Fruit fly (Drosophila melanogaster) whole organism, prepupa: ENCODE results near the gene CG14626.

Source experiments
- CG10669 ChIP-seq: fragments of 200-800 bp; sonication (Bioruptor generic); optimal IDR thresholded peaks from 3 replicates; lab custom pipeline; 2018; ENCODE audit warnings: missing biosample characterization, mild to moderate bottlenecking, missing genetic modification characterization, moderate library complexity
- CG11294 ChIP-seq: fragments of 200-800 bp; sonication (Bioruptor generic); IDR thresholded peaks from 2 replicates; pipeline ENCODE4 v1.3.6; 2022; ENCODE audit warnings: missing biosample characterization, missing genetic modification characterization
- CG11762 ChIP-seq: fragments of 200-800 bp; sonication (Bioruptor generic); optimal IDR thresholded peaks from 3 replicates; lab custom pipeline; 2016; ENCODE audit warnings: missing biosample characterization, missing genetic modification characterization; ENCODE audit not compliant: insufficient read depth
- CG11902 ChIP-seq: fragments of 200-800 bp; sonication (Bioruptor generic); optimal IDR thresholded peaks from 3 replicates; lab custom pipeline; 2016; ENCODE audit warnings: missing biosample characterization, missing genetic modification characterization
- CG16779 ChIP-seq: fragments of 200-800 bp; sonication (Bioruptor generic); optimal IDR thresholded peaks from 3 replicates; lab custom pipeline; 2017; ENCODE audit warnings: missing biosample characterization, mild to moderate bottlenecking, missing genetic modification characterization
- CG31627 ChIP-seq: fragments of 200-800 bp; sonication (Bioruptor generic); optimal IDR thresholded peaks from 3 replicates; lab custom pipeline; 2016; ENCODE audit warnings: missing biosample characterization, missing genetic modification characterization
- CG34406 ChIP-seq: fragments of 200-800 bp; sonication (Bioruptor generic); optimal IDR thresholded peaks from 3 replicates; lab custom pipeline; 2016; ENCODE audit warnings: missing biosample characterization, missing genetic modification characterization
- CG3919 ChIP-seq: fragments of 200-800 bp; sonication (Bioruptor generic); optimal IDR thresholded peaks from 3 replicates; lab custom pipeline; 2016; ENCODE audit warnings: missing biosample characterization, missing genetic modification characterization
- CG4318 ChIP-seq: fragments of 200-800 bp; sonication (Bioruptor generic); optimal IDR thresholded peaks from 3 replicates; lab custom pipeline; 2017; ENCODE audit warnings: missing biosample characterization, mild to moderate bottlenecking, missing genetic modification characterization
- CG6792 ChIP-seq: fragments of 200-800 bp; sonication (Bioruptor generic); optimal IDR thresholded peaks from 3 replicates; lab custom pipeline; 2016; ENCODE audit warnings: missing biosample characterization, missing genetic modification characterization
- CG6808 ChIP-seq: fragments of 200-800 bp; sonication (Bioruptor generic); optimal IDR thresholded peaks from 3 replicates; lab custom pipeline; 2017; ENCODE audit warnings: missing biosample characterization, missing genetic modification characterization, mild to moderate bottlenecking, moderate library complexity, missing genetic modification reagents
- CG6854 ChIP-seq: fragments of 200-800 bp; sonication (Bioruptor generic); optimal IDR thresholded peaks from 2 replicates; lab custom pipeline; 2017; ENCODE audit warnings: missing biosample characterization, mild to moderate bottlenecking, missing genetic modification characterization
- CG8119 ChIP-seq: fragments of 200-800 bp; sonication (Bioruptor generic); IDR thresholded peaks from 3 replicates; pipeline ENCODE4 v1.3.6; 2022; ENCODE audit warnings: missing biosample characterization, missing genetic modification characterization
- CG8319 ChIP-seq: fragments of 200-800 bp; sonication (Bioruptor generic); optimal IDR thresholded peaks from 3 replicates; lab custom pipeline; 2016; ENCODE audit warnings: missing biosample characterization, missing genetic modification characterization
- CG9139 ChIP-seq: fragments of 200-800 bp; sonication (Bioruptor generic); optimal IDR thresholded peaks from 3 replicates; lab custom pipeline; 2017; ENCODE audit warnings: missing biosample characterization, mild to moderate bottlenecking, missing genetic modification characterization
- Eip75B ChIP-seq: fragments of 200-800 bp; sonication (Bioruptor generic); optimal IDR thresholded peaks from 3 replicates; lab custom pipeline; 2016; ENCODE audit warnings: missing biosample characterization, missing genetic modification characterization
- Eip78C ChIP-seq: fragments of 200-800 bp; sonication (Bioruptor generic); peaks from one replicate; lab custom pipeline; 2016; ENCODE audit warnings: missing biosample characterization, missing genetic modification characterization
- Eip93F ChIP-seq: fragments of 200-800 bp; sonication (Bioruptor generic); optimal IDR thresholded peaks from 2 replicates; lab custom pipeline; 2016; ENCODE audit warnings: missing biosample characterization, mild to moderate bottlenecking, missing genetic modification characterization
- Ets21C ChIP-seq: fragments of 200-800 bp; sonication (Bioruptor generic); optimal IDR thresholded peaks from 3 replicates; lab custom pipeline; 2016; ENCODE audit warnings: missing biosample characterization, missing genetic modification characterization
- Gug ChIP-seq: fragments of 200-800 bp; sonication (Bioruptor generic); IDR thresholded peaks from 2 replicates; pipeline ENCODE4 v1.3.6; 2022; ENCODE audit warnings: missing biosample characterization, missing genetic modification characterization
- Hr38 ChIP-seq: sonication (Bioruptor generic); optimal IDR thresholded peaks from 2 replicates; lab custom pipeline; 2016; ENCODE audit warnings: missing biosample characterization, missing genetic modification characterization
- Hr39 ChIP-seq: fragments of 200-800 bp; sonication (Bioruptor generic); optimal IDR thresholded peaks from 2 replicates; lab custom pipeline; 2016; ENCODE audit warnings: missing biosample characterization, missing genetic modification characterization
- Hr4 ChIP-seq: fragments of 200-800 bp; sonication (Bioruptor generic); optimal IDR thresholded peaks from 3 replicates; lab custom pipeline; 2016; ENCODE audit warnings: missing biosample characterization, missing genetic modification characterization
- Met ChIP-seq: fragments of 200-800 bp; sonication (Bioruptor generic); optimal IDR thresholded peaks from 3 replicates; lab custom pipeline; 2016; ENCODE audit warnings: missing biosample characterization, missing genetic modification characterization
- Smox ChIP-seq: fragments of 200-800 bp; sonication (Bioruptor generic); optimal IDR thresholded peaks from 3 replicates; lab custom pipeline; 2016; ENCODE audit warnings: missing biosample characterization, missing genetic modification characterization
- Sox14 ChIP-seq: fragments of 200-800 bp; sonication (Bioruptor generic); optimal IDR thresholded peaks from 3 replicates; lab custom pipeline; 2016; ENCODE audit warnings: missing biosample characterization, missing genetic modification characterization
- Sox15 ChIP-seq: fragments of 200-800 bp; sonication (Bioruptor generic); optimal IDR thresholded peaks from 3 replicates; lab custom pipeline; 2016; ENCODE audit warnings: missing biosample characterization, missing genetic modification characterization
- achi ChIP-seq: fragments of 200-800 bp; sonication (Bioruptor generic); optimal IDR thresholded peaks from 3 replicates; lab custom pipeline; 2016; ENCODE audit warnings: missing biosample characterization, missing genetic modification characterization
- cyc ChIP-seq: fragments of 200-800 bp; sonication (Bioruptor generic); optimal IDR thresholded peaks from 3 replicates; lab custom pipeline; 2016; ENCODE audit warnings: missing biosample characterization, missing genetic modification characterization
- dac ChIP-seq: fragments of 200-800 bp; sonication (Bioruptor generic); optimal IDR thresholded peaks from 2 replicates; lab custom pipeline; 2017; ENCODE audit warnings: missing biosample characterization, mild to moderate bottlenecking, missing genetic modification characterization
- dsx ChIP-seq: fragments of 200-800 bp; optimal IDR thresholded peaks from 3 replicates; lab custom pipeline; 2019; ENCODE audit warnings: missing biosample characterization, mild to moderate bottlenecking, missing genetic modification characterization, moderate library complexity; ENCODE audit not compliant: poor library complexity, severe bottlenecking
- eg ChIP-seq: fragments of 200-800 bp; sonication (Bioruptor generic); IDR thresholded peaks from 3 replicates; pipeline ENCODE4 v1.3.6; 2022; ENCODE audit warnings: missing biosample characterization, missing genetic modification characterization
- esn ChIP-seq: fragments of 200-800 bp; sonication (Bioruptor generic); optimal IDR thresholded peaks from 2 replicates; lab custom pipeline; 2016; ENCODE audit warnings: missing biosample characterization, mild to moderate bottlenecking, missing genetic modification characterization, moderate library complexity
- fd59A ChIP-seq: fragments of 200-800 bp; sonication (Bioruptor generic); optimal IDR thresholded peaks from 2 replicates; lab custom pipeline; 2017; ENCODE audit warnings: missing biosample characterization, mild to moderate bottlenecking, missing genetic modification characterization, missing genetic modification reagents
- fd85E ChIP-seq: fragments of 200-800 bp; sonication (Bioruptor generic); optimal IDR thresholded peaks from 3 replicates; lab custom pipeline; 2016; ENCODE audit warnings: missing biosample characterization, missing genetic modification characterization
- net ChIP-seq: fragments of 200-800 bp; sonication (Bioruptor generic); optimal IDR thresholded peaks from 3 replicates; lab custom pipeline; 2016; ENCODE audit warnings: missing biosample characterization, missing genetic modification characterization
- pdm3 ChIP-seq: fragments of 200-800 bp; sonication (Bioruptor generic); optimal IDR thresholded peaks from 3 replicates; lab custom pipeline; 2016; ENCODE audit warnings: missing biosample characterization, missing genetic modification characterization
- ss ChIP-seq, 2 experiments: fragments of 200-800 bp; sonication (Bioruptor generic); optimal IDR thresholded peaks; 2 replicates in 1 of 2; 3 replicates in 1 of 2; lab custom pipeline; 2017 to 2018; ENCODE audit warnings: mild to moderate bottlenecking in 2 of 2, missing biosample characterization in 2 of 2, missing genetic modification characterization in 2 of 2, moderate library complexity in 1 of 2
- topi ChIP-seq: fragments of 200-800 bp; sonication (Bioruptor generic); optimal IDR thresholded peaks from 3 replicates; lab custom pipeline; 2016; ENCODE audit warnings: missing biosample characterization, missing genetic modification characterization
- vri ChIP-seq: fragments of 200-800 bp; sonication (Bioruptor generic); optimal IDR thresholded peaks from 3 replicates; lab custom pipeline; 2016; ENCODE audit warnings: missing biosample characterization, mild to moderate bottlenecking, missing genetic modification characterization

The CG14626 gene

dm6 chrX:1209251-1210020 lies 24.9 kb downstream of the CG14626 start, which contains the start of gene CG11382 (continued):
- TF ChIP-seq esn (GFP tag; lab: Kevin White, UChicago) (peak; percentile 39), ss (GFP tag; optimal IDR thresholded peaks at IDR 0.05; lab: Kevin White, UChicago) (no peak), dac (no peak), CG16779 (tag; lab: Kevin White, UChicago) (no peak), achi (GFP tag; lab: Kevin White, UChicago) (no peak), CG11294 (GFP tag; lab: Robert Waterston, UW) (no peak), Eip93F (GFP tag; lab: Kevin White, UChicago) (no peak), pdm3 (GFP tag; lab: Kevin White, UChicago) (peak; percentile 24), Met (GFP tag; lab: Kevin White, UChicago) (peak; percentile 39), Gug (GFP tag; lab: Robert Waterston, UW) (no peak), CG11762 (GFP tag; lab: Kevin White, UChicago) (no peak), CG6854 (no peak), cyc (GFP tag; lab: Kevin White, UChicago) (peak; percentile 7), Hr4 (GFP tag; lab: Kevin White, UChicago) (peak; percentile 37), fd59A (GFP tag; lab: Kevin White, UChicago) (no peak)

dm6 chrX:1215000-1215399 lies 30.4 kb downstream of the CG14626 start, which contains the start of gene CG11398:
Gene CG11398 (minus strand): TSS chrX:1215156.
- peak; percentile 7 for TF ChIP-seq topi
- peak; percentile 14 for TF ChIP-seq Sox14 (GFP tag; lab: Kevin White, UChicago)
- no peak for TF ChIP-seq CG11902 (GFP tag; lab: Kevin White, UChicago)
- TF ChIP-seq Eip78C (GFP tag; lab: Kevin White, UChicago) = peak; percentile 30

- TF ChIP-seq Smox (GFP tag; lab: Kevin White, UChicago) (no peak), eg (peak; percentile 54; the same call in 2 of the 3 replicates), CG34406 (no peak)
These were observed 32.1 kb downstream of the CG14626 start for dm6 chrX:1216681-1217080.

- TF ChIP-seq CG3919 (GFP tag; lab: Kevin White, UChicago) (no peak), ss (GFP tag; optimal IDR thresholded peaks at IDR 0.05; lab: Kevin White, UChicago) (peak in 1 of 2 experiments; percentile 51)
These were observed 41.3 kb downstream of the CG14626 start for dm6 chrX:1225859-1226258.

- TF ChIP-seq dsx (GFP tag; lab: Kevin White, UChicago) = no peak
- TF ChIP-seq CG8119 = peak; percentile 58; the same call in 2 of the 3 replicates
- no peak for TF ChIP-seq CG9139 (GFP tag; lab: Kevin White, UChicago)
- TF ChIP-seq vri (GFP tag; lab: Kevin White, UChicago) = no peak
- TF ChIP-seq achi (GFP tag; lab: Kevin White, UChicago) = peak; percentile 36
- no peak; the same call in 1 of the 2 replicates for TF ChIP-seq Gug (GFP tag; lab: Robert Waterston, UW)
- TF ChIP-seq CG10669 = peak; percentile 3
- no peak for TF ChIP-seq CG6808 (GFP tag; lab: Kevin White, UChicago)
- no peak for TF ChIP-seq Hr39 (GFP tag; lab: Kevin White, UChicago)
- TF ChIP-seq cyc (GFP tag; lab: Kevin White, UChicago) = no peak
- TF ChIP-seq Met (GFP tag; lab: Kevin White, UChicago) = no peak
- TF ChIP-seq CG34406 = peak; percentile 18
- TF ChIP-seq CG11294 (GFP tag; lab: Robert Waterston, UW) = no peak
- peak; percentile 8 for TF ChIP-seq net (GFP tag; lab: Kevin White, UChicago)
- no peak for TF ChIP-seq CG31627 (GFP tag; lab: Kevin White, UChicago)
- TF ChIP-seq Smox (GFP tag; lab: Kevin White, UChicago) = no peak
- no peak for TF ChIP-seq topi
- TF ChIP-seq dac = no peak
- peak; percentile 21 for TF ChIP-seq CG3919 (GFP tag; lab: Kevin White, UChicago)
- TF ChIP-seq CG8319 (GFP tag; lab: Kevin White, UChicago) = no peak
- no peak for TF ChIP-seq ss (GFP tag; optimal IDR thresholded peaks at IDR 0.05; lab: Kevin White, UChicago)
- TF ChIP-seq Ets21C (GFP tag; lab: Kevin White, UChicago) = no peak
- TF ChIP-seq fd59A (GFP tag; lab: Kevin White, UChicago) = no peak
- TF ChIP-seq Hr38 (GFP tag; lab: Kevin White, UChicago) = no peak
- peak; percentile 1 for TF ChIP-seq CG6792
- peak; percentile 4 for TF ChIP-seq esn (GFP tag; lab: Kevin White, UChicago)
- no peak for TF ChIP-seq Eip75B
- no peak for TF ChIP-seq CG4318 (GFP tag; lab: Kevin White, UChicago)
- TF ChIP-seq CG16779 (tag; lab: Kevin White, UChicago) = no peak
- TF ChIP-seq fd85E (GFP tag; lab: Kevin White, UChicago) = no peak
- TF ChIP-seq Sox15 (GFP tag; lab: Kevin White, UChicago) = no peak
These were observed 44.5 kb downstream of the CG14626 start for dm6 chrX:1229098-1229497.
